Fruit fly (Drosophila melanogaster) Kc167 (cell line): ENCODE data around the gene CG13023.

ENCODE experiments used
- Sin3A ChIP-seq: fragments of >200 bp; optimal IDR thresholded peaks from 2 replicates; lab custom pipeline; 2018; ENCODE audit warnings: missing external identifiers
- insv ChIP-seq: fragments of >200 bp; optimal IDR thresholded peaks from 3 replicates; lab custom pipeline; 2018; ENCODE audit warnings: missing external identifiers

dm6 chr3L:16922952-16923351, 4.3 kb downstream of the CG13023 start, which contains the start of gene CG13028:
- TF ChIP-seq Sin3A (lab: Kevin White, UChicago), result no peak
- no peak for TF ChIP-seq insv (lab: Kevin White, UChicago)
